Worm (Caenorhabditis elegans): ENCODE measurements around the gene ssq-4.

ssq-4 gene

ce11 chrIV:4993128-4993527, 23.2 kb upstream of the ssq-4 start:
- no peak for TF ChIP-seq sox-2 (GFP tag; IDR thresholded peaks at IDR 0.05)
- TF ChIP-seq dve-1 (tag; optimal IDR thresholded peaks at IDR 0.05), result no peak
- TF ChIP-seq pha-4 (tag; optimal IDR thresholded peaks at IDR 0.05), result no peak
- no peak for TF ChIP-seq npax-4 (tag; optimal IDR thresholded peaks at IDR 0.05)

- no peak for TF ChIP-seq pqm-1 (tag; optimal IDR thresholded peaks at IDR 0.05)
- no peak for TF ChIP-seq ceh-45 (GFP tag; IDR thresholded peaks at IDR 0.05)
- TF ChIP-seq ceh-48 (tag; optimal IDR thresholded peaks at IDR 0.05), result no peak
- no peak for TF ChIP-seq ahr-1 (tag; optimal IDR thresholded peaks at IDR 0.05)
- no peak for TF ChIP-seq elt-2 (tag; optimal IDR thresholded peaks at IDR 0.05)
- no peak for TF ChIP-seq elt-4 (tag; optimal IDR thresholded peaks at IDR 0.05)
- no peak for TF ChIP-seq tbx-7 (tag; optimal IDR thresholded peaks at IDR 0.05)
- no peak for TF ChIP-seq pha-4 (tag; optimal IDR thresholded peaks at IDR 0.05)
- TF ChIP-seq npax-4 (tag; optimal IDR thresholded peaks at IDR 0.05), result no peak
- no peak for TF ChIP-seq ttx-3 (tag; optimal IDR thresholded peaks at IDR 0.05)
These were observed 20.4 kb upstream of the ssq-4 start, which contains the start of gene ssq-2 for ce11 chrIV:4995842-4996241. TSS of gene ssq-2 (plus strand) at chrIV:4996142.

DNA sequence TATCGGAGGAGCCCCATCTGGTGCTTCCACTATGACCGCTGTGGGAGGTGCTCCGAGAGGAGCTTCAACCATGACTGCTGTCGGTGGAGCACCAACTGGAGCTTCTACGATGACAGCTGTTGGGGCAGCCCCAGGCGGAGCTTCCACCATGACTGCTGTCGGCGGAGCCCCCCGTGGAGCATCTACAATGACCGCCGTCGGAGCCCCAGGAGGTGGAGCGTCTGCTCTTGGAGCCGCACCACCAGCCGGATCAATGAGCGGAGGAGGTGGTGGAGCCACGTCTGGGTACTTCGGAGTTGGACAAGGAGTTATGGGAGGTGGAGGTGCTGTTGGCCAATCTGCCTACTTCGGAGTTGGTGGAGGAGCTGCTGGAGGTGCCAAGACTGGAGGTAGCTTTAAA, 19.3 kb upstream of the ssq-4 start:
- TF ChIP-seq sox-2 (GFP tag; IDR thresholded peaks at IDR 0.05) (no peak), ref-2 (tag; optimal IDR thresholded peaks at IDR 0.05) (peak; percentile 4)

DNA sequence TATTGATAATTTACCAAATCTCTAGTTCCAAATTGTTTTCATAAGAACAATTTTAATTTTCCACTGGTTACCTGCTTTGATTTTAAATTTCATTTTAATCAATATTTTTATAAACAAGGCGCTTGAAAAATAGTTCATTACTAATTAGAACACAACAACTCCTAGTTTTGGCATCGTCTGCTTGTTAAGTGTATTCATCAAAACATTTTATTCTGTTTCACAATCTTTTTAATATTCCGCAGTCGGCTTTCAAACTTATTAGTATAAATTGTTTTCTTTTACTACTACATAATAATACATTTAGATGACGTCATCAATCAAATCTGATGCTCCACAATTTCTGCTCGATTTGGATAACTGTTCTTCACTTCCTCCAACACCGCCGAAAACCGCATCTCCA, 13.8 kb upstream of the ssq-4 start, which contains the start of gene pes-1:
Gene pes-1, plus strand, starts transcription at position 301 of the 400 bp plus-strand sequence.
- TF ChIP-seq nhr-232 (tag; optimal IDR thresholded peaks at IDR 0.05), result no peak
- no peak for TF ChIP-seq gmeb-2 (tag; optimal IDR thresholded peaks at IDR 0.05)
- no peak for TF ChIP-seq ceh-18 (tag; optimal IDR thresholded peaks at IDR 0.05)
- TF ChIP-seq ets-4 (tag; optimal IDR thresholded peaks at IDR 0.05), result no peak
- TF ChIP-seq ceh-31 (tag; optimal IDR thresholded peaks at IDR 0.05), result no peak
- no peak for TF ChIP-seq unc-3 (GFP tag; conservative IDR thresholded peaks at IDR 0.05)
- no peak for TF ChIP-seq unc-3 (tag; optimal IDR thresholded peaks at IDR 0.05)
- TF ChIP-seq C38D4.7 (GFP tag; optimal IDR thresholded peaks at IDR 0.05), result no peak
- TF ChIP-seq hlh-13 (GFP tag; optimal IDR thresholded peaks at IDR 0.05), result no peak
- no peak for TF ChIP-seq fkh-10 (GFP tag; optimal IDR thresholded peaks at IDR 0.05)
- TF ChIP-seq ceh-45 (GFP tag; IDR thresholded peaks at IDR 0.05), result no peak
- TF ChIP-seq eyg-1 (tag; optimal IDR thresholded peaks at IDR 0.05), result no peak
- TF ChIP-seq tbx-2 (tag; optimal IDR thresholded peaks at IDR 0.05), result no peak
- TF ChIP-seq ceh-9 (tag; optimal IDR thresholded peaks at IDR 0.05), result no peak

- no peak for TF ChIP-seq unc-42 (tag; optimal IDR thresholded peaks at IDR 0.05)
- no peak for TF ChIP-seq pros-1 (tag; optimal IDR thresholded peaks at IDR 0.05)
- TF ChIP-seq hlh-15 (tag; optimal IDR thresholded peaks at IDR 0.05), result no peak
- TF ChIP-seq ceh-24 (tag; optimal IDR thresholded peaks at IDR 0.05), result no peak
- no peak for TF ChIP-seq sdc-2 (tag; optimal IDR thresholded peaks at IDR 0.05)
- no peak for TF ChIP-seq nhr-232 (tag; optimal IDR thresholded peaks at IDR 0.05)
- no peak for TF ChIP-seq sox-2 (GFP tag; IDR thresholded peaks at IDR 0.05)
- TF ChIP-seq unc-86 (tag; optimal IDR thresholded peaks at IDR 0.05), result no peak
- TF ChIP-seq ceh-18 (tag; optimal IDR thresholded peaks at IDR 0.05), result no peak
- TF ChIP-seq ttx-3 (tag; optimal IDR thresholded peaks at IDR 0.05), result no peak
- no peak for TF ChIP-seq pax-1 (tag; optimal IDR thresholded peaks at IDR 0.05)
These were observed 11.1 kb upstream of the ssq-4 start for ce11 chrIV:5005154-5005553.

DNA sequence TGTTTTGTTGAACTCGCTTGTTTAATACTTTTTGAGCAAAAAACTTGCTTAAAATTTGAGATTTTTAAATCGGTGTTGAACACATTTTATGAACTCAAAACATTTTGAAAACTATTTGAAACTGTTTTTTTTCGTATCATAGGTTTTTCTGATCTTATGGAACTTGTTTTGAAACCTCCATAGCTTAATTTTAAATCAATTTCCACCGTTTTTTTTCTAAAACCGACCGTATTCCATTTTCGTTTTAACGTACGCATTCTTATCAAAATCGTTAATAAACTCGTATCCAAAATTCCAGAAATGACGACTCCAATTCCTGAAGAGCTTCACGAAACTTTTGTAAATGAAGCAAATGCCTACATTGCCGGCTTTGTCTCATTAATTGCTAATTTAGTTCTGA, 7.9 kb upstream of the ssq-4 start, which contains the start of gene srm-2:
Gene srm-2, plus strand, starts transcription at position 301 of the 400 bp plus-strand sequence.
- TF ChIP-seq tbx-2 (tag; optimal IDR thresholded peaks at IDR 0.05), result no peak

All from whole organism, late embryonic.